Worm (Caenorhabditis elegans) whole organism, L4 larva: ENCODE data around the gene tmem-184.

Experiments used
- R02D3.7 ChIP-seq: fragments of 150-350 bp; sonication (generic microtip); optimal IDR thresholded peaks from 3 replicates; lab custom pipeline; 2014; ENCODE audit warnings: missing biosample characterization, missing genetic modification characterization
- dmd-8 ChIP-seq: fragments of 200-800 bp; sonication (Bioruptor generic); IDR thresholded peaks from 2 replicates; pipeline ENCODE4 v1.3.6; 2022; ENCODE audit warnings: missing genetic modification characterization, missing compliant biosample characterization
- nhr-77 ChIP-seq: fragments of 150-350 bp; optimal IDR thresholded peaks from 2 replicates; lab custom pipeline; 2014; ENCODE audit warnings: missing biosample characterization, missing genetic modification characterization
- tag-97 ChIP-seq: fragments of 200-800 bp; sonication (Bioruptor generic); IDR thresholded peaks from 2 replicates; pipeline ENCODE4 v1.3.6; 2022; ENCODE audit warnings: missing genetic modification characterization, missing compliant biosample characterization

DNA sequence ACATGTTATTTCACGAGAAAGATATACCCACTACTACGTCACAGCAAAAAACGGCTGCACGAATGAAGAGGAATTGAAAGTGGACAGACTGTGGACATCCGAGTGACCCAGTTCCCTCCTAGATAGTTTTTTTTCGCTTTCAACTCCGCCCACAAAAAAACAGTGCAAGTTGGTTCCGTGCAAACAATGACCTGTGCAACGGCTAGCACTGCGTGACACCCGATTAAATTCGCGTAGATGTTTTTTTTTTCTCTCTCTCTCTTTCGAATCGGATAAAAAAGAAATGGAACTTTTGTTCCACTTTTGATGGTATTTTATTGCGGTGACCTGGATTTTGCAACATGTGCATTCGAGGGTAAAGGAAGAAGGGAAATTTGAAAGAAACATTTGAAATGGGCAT is 38.6 kb upstream of the tmem-184 start:
- TF ChIP-seq R02D3.7 (no peak), nhr-77 (tag; lab: Kevin White, UChicago) (no peak), dmd-8 (GFP tag; lab: Robert Waterston, UW) (no peak), tag-97 (GFP tag; lab: Robert Waterston, UW) (no peak)
